Fruit fly (Drosophila melanogaster): ENCODE results near the gene RhoL.

The RhoL gene

DNA sequence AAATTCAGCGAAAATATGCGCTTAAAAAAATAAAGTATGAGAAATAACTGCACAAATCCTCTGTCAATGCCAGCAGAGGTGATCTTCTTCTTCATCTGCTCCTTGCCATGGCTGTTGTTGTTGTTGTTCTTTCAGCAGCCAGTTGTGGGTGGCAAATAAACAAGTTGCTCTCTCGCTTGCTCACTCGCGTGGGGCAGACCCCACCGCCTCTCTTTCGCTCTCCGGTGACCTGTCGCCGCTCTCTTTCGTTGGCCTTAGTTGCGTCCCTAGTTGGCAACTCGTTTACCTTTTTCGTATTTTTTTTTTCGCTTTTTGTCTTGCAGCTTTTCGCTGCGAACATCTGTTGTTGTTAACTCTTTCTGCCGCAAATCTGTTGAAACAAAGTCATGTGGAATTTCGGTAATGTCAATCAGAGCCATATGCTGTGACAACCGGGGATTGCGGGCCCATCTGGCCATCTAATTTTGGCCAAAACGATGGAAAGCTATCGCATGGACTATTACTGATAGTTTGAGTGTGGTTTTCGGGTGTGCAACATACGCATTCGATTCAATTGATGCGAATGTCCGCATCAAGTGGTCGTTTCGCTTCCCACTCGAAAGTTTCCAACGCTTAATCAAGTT, 32.3 kb upstream of the RhoL start (continued):
- TF ChIP-seq ash1 (GFP tag; optimal IDR thresholded peaks at IDR 0.05): no peak
- TF ChIP-seq CG14014 (GFP tag; IDR thresholded peaks at IDR 0.05): no peak
- no peak for TF ChIP-seq inv (GFP tag; IDR thresholded peaks at IDR 0.05; ENCODE audit: partially characterized antibody)
- TF ChIP-seq tap (tag; optimal IDR thresholded peaks at IDR 0.05): no peak
- TF ChIP-seq corto (GFP tag; optimal IDR thresholded peaks at IDR 0.05): peak; percentile 9
- TF ChIP-seq lbe (GFP tag; optimal IDR thresholded peaks at IDR 0.05): no peak
- TF ChIP-seq cwo (GFP tag; optimal IDR thresholded peaks at IDR 0.05): no peak
- no peak for TF ChIP-seq cas (GFP tag; IDR thresholded peaks at IDR 0.05)
- peak; percentile 47 for TF ChIP-seq CG17385 (GFP tag; optimal IDR thresholded peaks at IDR 0.05)
- TF ChIP-seq tx (GFP tag; optimal IDR thresholded peaks at IDR 0.05): no peak
- TF ChIP-seq Aef1 (GFP tag; IDR thresholded peaks at IDR 0.05): no peak
- peak; percentile 52 for TF ChIP-seq ftz-f1 (GFP tag; optimal IDR thresholded peaks at IDR 0.05)
- TF ChIP-seq Dip3 (GFP tag; optimal IDR thresholded peaks at IDR 0.05): no peak
- TF ChIP-seq tna (GFP tag; IDR thresholded peaks at IDR 0.05; ENCODE audit: partially characterized antibody): no peak
- no peak for TF ChIP-seq NfI (GFP tag; optimal IDR thresholded peaks at IDR 0.05)
- no peak for TF ChIP-seq CG11560 (tag; IDR thresholded peaks at IDR 0.05)
- no peak for TF ChIP-seq Jarid2 (GFP tag; optimal IDR thresholded peaks at IDR 0.05)
- no peak for TF ChIP-seq CG15601 (tag; optimal IDR thresholded peaks at IDR 0.05)
- no peak for TF ChIP-seq hbn (GFP tag; IDR thresholded peaks at IDR 0.05; ENCODE audit: partially characterized antibody)
- TF ChIP-seq B-H2 (GFP tag; optimal IDR thresholded peaks at IDR 0.05): no peak
- TF ChIP-seq sr (GFP tag; IDR thresholded peaks at IDR 0.05): peak; percentile 81
- no peak for TF ChIP-seq Hand (GFP tag; optimal IDR thresholded peaks at IDR 0.05)
- TF ChIP-seq Ets65A (GFP tag): peak; percentile 55
- no peak for TF ChIP-seq CG4404 (GFP tag; IDR thresholded peaks at IDR 0.05)
- TF ChIP-seq CG4617 (GFP tag; optimal IDR thresholded peaks at IDR 0.05; ENCODE audit: borderline replicate concordance): no peak
- TF ChIP-seq CG5180 (GFP tag; optimal IDR thresholded peaks at IDR 0.05): no peak
- no peak for TF ChIP-seq Ssrp (tag; optimal IDR thresholded peaks at IDR 0.05)
- no peak for TF ChIP-seq CG4282 (GFP tag; optimal IDR thresholded peaks at IDR 0.05)
- TF ChIP-seq sqz (GFP tag; optimal IDR thresholded peaks at IDR 0.05): peak; percentile 11
- no peak for TF ChIP-seq run (tag; optimal IDR thresholded peaks at IDR 0.05)
- TF ChIP-seq CG13775 (GFP tag; optimal IDR thresholded peaks at IDR 0.05): no peak
- no peak for TF ChIP-seq otp (GFP tag; IDR thresholded peaks at IDR 0.05)
- TF ChIP-seq emc (GFP tag; optimal IDR thresholded peaks at IDR 0.05): no peak
- TF ChIP-seq CG12942 (GFP tag; optimal IDR thresholded peaks at IDR 0.05): no peak
- TF ChIP-seq CG5245 (GFP tag; optimal IDR thresholded peaks at IDR 0.05): no peak
- no peak for TF ChIP-seq fu2 (GFP tag; optimal IDR thresholded peaks at IDR 0.05)
- TF ChIP-seq Hr78 (GFP tag; optimal IDR thresholded peaks at IDR 0.05): peak in 1 of 2 experiments; percentile 61
- TF ChIP-seq CG17361 (GFP tag; IDR thresholded peaks at IDR 0.05): no peak
- TF ChIP-seq CG15073 (GFP tag; optimal IDR thresholded peaks at IDR 0.05): no peak
- TF ChIP-seq CG15479 (GFP tag; optimal IDR thresholded peaks at IDR 0.05): no peak
- no peak for TF ChIP-seq CG6813 (GFP tag; optimal IDR thresholded peaks at IDR 0.05)
- TF ChIP-seq CG30431 (GFP tag; optimal IDR thresholded peaks at IDR 0.05): no peak
- TF ChIP-seq CG18619 (GFP tag; optimal IDR thresholded peaks at IDR 0.05): no peak
- TF ChIP-seq phol (tag; optimal IDR thresholded peaks at IDR 0.05): no peak
- no peak for TF ChIP-seq hkb (optimal IDR thresholded peaks at IDR 0.05)
- 0 out of 2 replicates have a peak, but pooled peaks have one; percentile 10 for TF ChIP-seq hkb (GFP tag; IDR thresholded peaks at IDR 0.05)
- no peak for TF ChIP-seq CG31388 (GFP tag; optimal IDR thresholded peaks at IDR 0.05)
- no peak for TF ChIP-seq mam (GFP tag; optimal IDR thresholded peaks at IDR 0.05)
- no peak for TF ChIP-seq CG3065 (GFP tag; optimal IDR thresholded peaks at IDR 0.05)
- no peak for TF ChIP-seq CG10462 (GFP tag; optimal IDR thresholded peaks at IDR 0.05)
